Fruit fly (Drosophila melanogaster) whole organism, prepupa: ENCODE results near the gene CG7860.

Experiments used
- CG10631 ChIP-seq: fragments of 200-800 bp; sonication (Bioruptor generic); optimal IDR thresholded peaks from 2 replicates; lab custom pipeline; 2016; ENCODE audit warnings: missing biosample characterization, missing genetic modification characterization
- CG10669 ChIP-seq: fragments of 200-800 bp; sonication (Bioruptor generic); optimal IDR thresholded peaks from 3 replicates; lab custom pipeline; 2018; ENCODE audit warnings: missing biosample characterization, mild to moderate bottlenecking, missing genetic modification characterization, moderate library complexity
- CG11294 ChIP-seq: fragments of 200-800 bp; sonication (Bioruptor generic); IDR thresholded peaks from 2 replicates; pipeline ENCODE4 v1.3.6; 2022; ENCODE audit warnings: missing biosample characterization, missing genetic modification characterization
- CG11762 ChIP-seq: fragments of 200-800 bp; sonication (Bioruptor generic); optimal IDR thresholded peaks from 3 replicates; lab custom pipeline; 2016; ENCODE audit warnings: missing biosample characterization, missing genetic modification characterization; ENCODE audit not compliant: insufficient read depth
- CG11902 ChIP-seq: fragments of 200-800 bp; sonication (Bioruptor generic); optimal IDR thresholded peaks from 3 replicates; lab custom pipeline; 2016; ENCODE audit warnings: missing biosample characterization, missing genetic modification characterization
- CG15336 ChIP-seq: fragments of 200-800 bp; sonication (Bioruptor generic); IDR thresholded peaks from 2 replicates; pipeline ENCODE4 v1.3.6; 2022; ENCODE audit warnings: missing biosample characterization, missing genetic modification characterization
- CG1621 ChIP-seq: fragments of 200-800 bp; sonication (Bioruptor generic); optimal IDR thresholded peaks from 3 replicates; lab custom pipeline; 2018; ENCODE audit warnings: missing biosample characterization, mild to moderate bottlenecking, missing genetic modification characterization
- CG16779 ChIP-seq: fragments of 200-800 bp; sonication (Bioruptor generic); optimal IDR thresholded peaks from 3 replicates; lab custom pipeline; 2017; ENCODE audit warnings: missing biosample characterization, mild to moderate bottlenecking, missing genetic modification characterization
- CG3032 ChIP-seq: fragments of 200-800 bp; optimal IDR thresholded peaks from 2 replicates; lab custom pipeline; 2019; ENCODE audit warnings: missing biosample characterization, mild to moderate bottlenecking, missing genetic modification characterization, moderate library complexity
- CG31627 ChIP-seq: fragments of 200-800 bp; sonication (Bioruptor generic); optimal IDR thresholded peaks from 3 replicates; lab custom pipeline; 2016; ENCODE audit warnings: missing biosample characterization, missing genetic modification characterization
- CG32006 ChIP-seq: fragments of 200-800 bp; sonication (Bioruptor generic); optimal IDR thresholded peaks from 3 replicates; lab custom pipeline; 2017; ENCODE audit warnings: missing biosample characterization, mild to moderate bottlenecking, missing genetic modification characterization
- CG34406 ChIP-seq: fragments of 200-800 bp; sonication (Bioruptor generic); optimal IDR thresholded peaks from 3 replicates; lab custom pipeline; 2016; ENCODE audit warnings: missing biosample characterization, missing genetic modification characterization
- CG3919 ChIP-seq: fragments of 200-800 bp; sonication (Bioruptor generic); optimal IDR thresholded peaks from 3 replicates; lab custom pipeline; 2016; ENCODE audit warnings: missing biosample characterization, missing genetic modification characterization
- CG6163 ChIP-seq: fragments of 200-800 bp; sonication (Bioruptor generic); IDR thresholded peaks from 3 replicates; pipeline ENCODE4 v1.3.6; 2022; ENCODE audit warnings: missing biosample characterization, missing genetic modification characterization
- CG6276 ChIP-seq: fragments of 200-800 bp; sonication (Bioruptor generic); optimal IDR thresholded peaks from 2 replicates; lab custom pipeline; 2017; ENCODE audit warnings: missing biosample characterization, mild to moderate bottlenecking, missing genetic modification characterization
- CG6808 ChIP-seq: fragments of 200-800 bp; sonication (Bioruptor generic); optimal IDR thresholded peaks from 3 replicates; lab custom pipeline; 2017; ENCODE audit warnings: missing biosample characterization, missing genetic modification characterization, mild to moderate bottlenecking, moderate library complexity, missing genetic modification reagents
- CG6854 ChIP-seq: fragments of 200-800 bp; sonication (Bioruptor generic); optimal IDR thresholded peaks from 2 replicates; lab custom pipeline; 2017; ENCODE audit warnings: missing biosample characterization, mild to moderate bottlenecking, missing genetic modification characterization
- CG8319 ChIP-seq: fragments of 200-800 bp; sonication (Bioruptor generic); optimal IDR thresholded peaks from 3 replicates; lab custom pipeline; 2016; ENCODE audit warnings: missing biosample characterization, missing genetic modification characterization
- CG8632 ChIP-seq: fragments of 200-800 bp; sonication (Bioruptor generic); optimal IDR thresholded peaks from 3 replicates; lab custom pipeline; 2016; ENCODE audit warnings: missing biosample characterization, missing genetic modification characterization
- CG9139 ChIP-seq: fragments of 200-800 bp; sonication (Bioruptor generic); optimal IDR thresholded peaks from 3 replicates; lab custom pipeline; 2017; ENCODE audit warnings: missing biosample characterization, mild to moderate bottlenecking, missing genetic modification characterization
- Eip75B ChIP-seq: fragments of 200-800 bp; sonication (Bioruptor generic); optimal IDR thresholded peaks from 3 replicates; lab custom pipeline; 2016; ENCODE audit warnings: missing biosample characterization, missing genetic modification characterization
- Eip78C ChIP-seq: fragments of 200-800 bp; sonication (Bioruptor generic); peaks from one replicate; lab custom pipeline; 2016; ENCODE audit warnings: missing biosample characterization, missing genetic modification characterization
- Eip93F ChIP-seq: fragments of 200-800 bp; sonication (Bioruptor generic); optimal IDR thresholded peaks from 2 replicates; lab custom pipeline; 2016; ENCODE audit warnings: missing biosample characterization, mild to moderate bottlenecking, missing genetic modification characterization
- Ets21C ChIP-seq: fragments of 200-800 bp; sonication (Bioruptor generic); optimal IDR thresholded peaks from 3 replicates; lab custom pipeline; 2016; ENCODE audit warnings: missing biosample characterization, missing genetic modification characterization
- Ets96B ChIP-seq: fragments of 200-800 bp; optimal IDR thresholded peaks from 2 replicates; lab custom pipeline; 2019; ENCODE audit warnings: missing biosample characterization, mild to moderate bottlenecking, missing genetic modification characterization, moderate library complexity
- Gug ChIP-seq: fragments of 200-800 bp; sonication (Bioruptor generic); IDR thresholded peaks from 2 replicates; pipeline ENCODE4 v1.3.6; 2022; ENCODE audit warnings: missing biosample characterization, missing genetic modification characterization
- Hr4 ChIP-seq: fragments of 200-800 bp; sonication (Bioruptor generic); optimal IDR thresholded peaks from 3 replicates; lab custom pipeline; 2016; ENCODE audit warnings: missing biosample characterization, missing genetic modification characterization
- Lpt ChIP-seq: fragments of 200-800 bp; sonication (Bioruptor generic); optimal IDR thresholded peaks from 3 replicates; lab custom pipeline; 2016; ENCODE audit warnings: missing biosample characterization, missing genetic modification characterization
- Met ChIP-seq: fragments of 200-800 bp; sonication (Bioruptor generic); optimal IDR thresholded peaks from 3 replicates; lab custom pipeline; 2016; ENCODE audit warnings: missing biosample characterization, missing genetic modification characterization
- OdsH ChIP-seq: fragments of 200-800 bp; sonication (Bioruptor generic); optimal IDR thresholded peaks from 3 replicates; lab custom pipeline; 2016; ENCODE audit warnings: missing biosample characterization, missing genetic modification characterization
- Smox ChIP-seq: fragments of 200-800 bp; sonication (Bioruptor generic); optimal IDR thresholded peaks from 3 replicates; lab custom pipeline; 2016; ENCODE audit warnings: missing biosample characterization, missing genetic modification characterization
- Sox14 ChIP-seq: fragments of 200-800 bp; sonication (Bioruptor generic); optimal IDR thresholded peaks from 3 replicates; lab custom pipeline; 2016; ENCODE audit warnings: missing biosample characterization, missing genetic modification characterization
- achi ChIP-seq: fragments of 200-800 bp; sonication (Bioruptor generic); optimal IDR thresholded peaks from 3 replicates; lab custom pipeline; 2016; ENCODE audit warnings: missing biosample characterization, missing genetic modification characterization
- acj6 ChIP-seq: fragments of 200-800 bp; sonication (Bioruptor generic); optimal IDR thresholded peaks from 3 replicates; lab custom pipeline; 2016; ENCODE audit warnings: missing biosample characterization, missing genetic modification characterization
- cyc ChIP-seq: fragments of 200-800 bp; sonication (Bioruptor generic); optimal IDR thresholded peaks from 3 replicates; lab custom pipeline; 2016; ENCODE audit warnings: missing biosample characterization, missing genetic modification characterization
- eg ChIP-seq: fragments of 200-800 bp; sonication (Bioruptor generic); IDR thresholded peaks from 3 replicates; pipeline ENCODE4 v1.3.6; 2022; ENCODE audit warnings: missing biosample characterization, missing genetic modification characterization
- esn ChIP-seq: fragments of 200-800 bp; sonication (Bioruptor generic); optimal IDR thresholded peaks from 2 replicates; lab custom pipeline; 2016; ENCODE audit warnings: missing biosample characterization, mild to moderate bottlenecking, missing genetic modification characterization, moderate library complexity
- fd59A ChIP-seq: fragments of 200-800 bp; sonication (Bioruptor generic); optimal IDR thresholded peaks from 2 replicates; lab custom pipeline; 2017; ENCODE audit warnings: missing biosample characterization, mild to moderate bottlenecking, missing genetic modification characterization, missing genetic modification reagents
- fd85E ChIP-seq: fragments of 200-800 bp; sonication (Bioruptor generic); optimal IDR thresholded peaks from 3 replicates; lab custom pipeline; 2016; ENCODE audit warnings: missing biosample characterization, missing genetic modification characterization
- fkh ChIP-seq: fragments of 200-800 bp; sonication (Bioruptor generic); optimal IDR thresholded peaks from 3 replicates; lab custom pipeline; 2017; ENCODE audit warnings: missing biosample characterization, mild to moderate bottlenecking, missing genetic modification characterization, moderate library complexity
- lz ChIP-seq: fragments of 200-800 bp; sonication (Bioruptor generic); optimal IDR thresholded peaks from 3 replicates; lab custom pipeline; 2016; ENCODE audit warnings: missing biosample characterization, missing genetic modification characterization
- net ChIP-seq: fragments of 200-800 bp; sonication (Bioruptor generic); optimal IDR thresholded peaks from 3 replicates; lab custom pipeline; 2016; ENCODE audit warnings: missing biosample characterization, missing genetic modification characterization
- pdm3 ChIP-seq: fragments of 200-800 bp; sonication (Bioruptor generic); optimal IDR thresholded peaks from 3 replicates; lab custom pipeline; 2016; ENCODE audit warnings: missing biosample characterization, missing genetic modification characterization
- salr ChIP-seq, 2 experiments: fragments of 200-800 bp; sonication (Bioruptor generic); optimal IDR thresholded peaks; 3 replicates each; lab custom pipeline; 2016 to 2018; ENCODE audit warnings: missing biosample characterization in 2 of 2, missing genetic modification characterization in 2 of 2, mild to moderate bottlenecking in 1 of 2
- spab ChIP-seq: fragments of 200-800 bp; sonication (Bioruptor generic); optimal IDR thresholded peaks from 2 replicates; lab custom pipeline; 2017; ENCODE audit warnings: missing biosample characterization, mild to moderate bottlenecking, missing genetic modification characterization, missing genetic modification reagents
- ss ChIP-seq, 2 experiments: fragments of 200-800 bp; sonication (Bioruptor generic); optimal IDR thresholded peaks; 2 replicates in 1 of 2; 3 replicates in 1 of 2; lab custom pipeline; 2017 to 2018; ENCODE audit warnings: mild to moderate bottlenecking in 2 of 2, missing biosample characterization in 2 of 2, missing genetic modification characterization in 2 of 2, moderate library complexity in 1 of 2
- svp ChIP-seq: fragments of 200-800 bp; sonication (Bioruptor generic); peaks from one replicate; lab custom pipeline; 2016; ENCODE audit warnings: missing biosample characterization, missing genetic modification characterization

CG7860 gene

dm6 chrX:15599697-15600096 lies 30.9 kb downstream of the CG7860 start (continued):
- TF ChIP-seq CG3032 (no peak), CG8632 (GFP tag; lab: Kevin White, UChicago) (no peak), Eip78C (GFP tag; lab: Kevin White, UChicago) (peak; percentile 79), ss (GFP tag; optimal IDR thresholded peaks at IDR 0.05; lab: Kevin White, UChicago) (no peak), CG10669 (GFP tag; lab: Kevin White, UChicago) (no peak), pdm3 (GFP tag; lab: Kevin White, UChicago) (peak; percentile 47), CG11762 (peak; percentile 6), CG6163 (GFP tag; lab: Robert Waterston, UW) (peak; percentile 48; the same call in 2 of the 3 replicates), CG10631 (GFP tag; lab: Kevin White, UChicago) (no peak), salr (GFP tag; optimal IDR thresholded peaks at IDR 0.05; lab: Kevin White, UChicago) (no peak), lz (GFP tag; lab: Kevin White, UChicago) (peak; percentile 29), CG15336 (GFP tag; lab: Robert Waterston, UW) (peak; percentile 78), Lpt (GFP tag; lab: Kevin White, UChicago) (peak; percentile 21), svp (GFP tag; lab: Kevin White, UChicago) (peak; percentile 65), eg (peak; percentile 77), Met (GFP tag; lab: Kevin White, UChicago) (peak; percentile 24), cyc (GFP tag; lab: Kevin White, UChicago) (peak; percentile 33), Ets21C (GFP tag; lab: Kevin White, UChicago) (no peak), Gug (GFP tag; lab: Robert Waterston, UW) (no peak; the same call in 1 of the 2 replicates), Sox14 (GFP tag; lab: Kevin White, UChicago) (no peak), fd59A (GFP tag; lab: Kevin White, UChicago) (no peak), Ets96B (tag; lab: Kevin White, UChicago) (no peak), CG3919 (GFP tag; lab: Kevin White, UChicago) (peak; percentile 25), CG16779 (tag; lab: Kevin White, UChicago) (no peak), CG9139 (GFP tag; lab: Kevin White, UChicago) (no peak)

- TF ChIP-seq CG6276 (GFP tag; lab: Kevin White, UChicago) (peak; percentile 42), spab (GFP tag; lab: Kevin White, UChicago) (no peak), achi (peak; percentile 12), Eip78C (GFP tag; lab: Kevin White, UChicago) (peak; percentile 66), fkh (GFP tag; lab: Kevin White, UChicago) (no peak), CG6854 (no peak), svp (GFP tag; lab: Kevin White, UChicago) (no peak), CG34406 (no peak), CG1621 (tag; lab: Kevin White, UChicago) (no peak), CG31627 (no peak), CG10669 (GFP tag; lab: Kevin White, UChicago) (no peak), Sox14 (GFP tag; lab: Kevin White, UChicago) (no peak), CG16779 (tag; lab: Kevin White, UChicago) (no peak), net (GFP tag; lab: Kevin White, UChicago) (peak; percentile 11), CG8319 (GFP tag; lab: Kevin White, UChicago) (no peak), Hr4 (GFP tag; lab: Kevin White, UChicago) (peak; percentile 47), CG9139 (GFP tag; lab: Kevin White, UChicago) (no peak), CG3032 (no peak), CG11902 (no peak), CG3919 (GFP tag; lab: Kevin White, UChicago) (no peak), Eip93F (GFP tag; lab: Kevin White, UChicago) (no peak), CG11762 (no peak), esn (GFP tag; lab: Kevin White, UChicago) (no peak), fd85E (no peak), fd59A (GFP tag; lab: Kevin White, UChicago) (no peak), Gug (GFP tag; lab: Robert Waterston, UW) (no peak), Lpt (GFP tag; lab: Kevin White, UChicago) (peak; percentile 34), salr (GFP tag; optimal IDR thresholded peaks at IDR 0.05; lab: Kevin White, UChicago) (no peak), CG10631 (GFP tag; lab: Kevin White, UChicago) (peak; percentile 15), acj6 (GFP tag; lab: Kevin White, UChicago) (no peak), CG15336 (GFP tag; lab: Robert Waterston, UW) (peak; percentile 52; the same call in 1 of the 2 replicates), pdm3 (GFP tag; lab: Kevin White, UChicago) (peak; percentile 35), CG11294 (no peak), CG6808 (GFP tag; lab: Kevin White, UChicago) (no peak), Smox (GFP tag; lab: Kevin White, UChicago) (no peak), CG32006 (peak; percentile 66), Eip75B (GFP tag; lab: Kevin White, UChicago) (no peak), OdsH (GFP tag; lab: Kevin White, UChicago) (peak; percentile 36), ss (GFP tag; optimal IDR thresholded peaks at IDR 0.05; lab: Kevin White, UChicago) (no peak)
Measured at dm6 chrX:15601285-15601684, 32.5 kb downstream of the CG7860 start.
